Worm (Caenorhabditis elegans) whole organism, L1 larva: ENCODE measurements around the gene C37H5.14.

Source experiments
- aha-1 ChIP-seq: fragments of 150-350 bp; optimal IDR thresholded peaks from 2 replicates; lab custom pipeline; 2014; ENCODE audit warnings: missing biosample characterization, missing genetic modification characterization
- aly-2 ChIP-seq: fragments of 150-350 bp; optimal IDR thresholded peaks from 2 replicates; lab custom pipeline; 2014; ENCODE audit warnings: missing biosample characterization, missing genetic modification characterization
- ama-1 ChIP-seq: fragments of 150-350 bp; optimal IDR thresholded peaks from 2 replicates; lab custom pipeline; 2014
- ceh-63 ChIP-seq: fragments of 200-800 bp; sonication (Bioruptor generic); optimal IDR thresholded peaks from 2 replicates; lab custom pipeline; 2018; ENCODE audit warnings: mild to moderate bottlenecking, missing genetic modification characterization, missing compliant biosample characterization
- ceh-88 ChIP-seq: fragments of 200-800 bp; sonication (Bioruptor generic); IDR thresholded peaks from 2 replicates; pipeline ENCODE4 v1.3.6; 2022; ENCODE audit warnings: missing genetic modification characterization, missing compliant biosample characterization
- dsc-1 ChIP-seq: sonication (generic microtip); optimal IDR thresholded peaks from 2 replicates; lab custom pipeline; 2016; ENCODE audit warnings: mild to moderate bottlenecking, missing genetic modification characterization, missing compliant biosample characterization
- efl-1 ChIP-seq, 4 experiments: fragments of 150-350 bp; optimal IDR thresholded peaks in 3 of 4; peaks in 1 of 4; 1 replicate in 1 of 4; 2 replicates in 3 of 4; lab custom pipeline; 2014; ENCODE audit warnings: missing biosample characterization in 2 of 4, missing genetic modification characterization in 2 of 4, missing genetic modification reagents in 2 of 4
- efl-3 ChIP-seq: fragments of 200-800 bp; sonication (Bioruptor generic); optimal IDR thresholded peaks from 2 replicates; lab custom pipeline; 2018; ENCODE audit warnings: mild to moderate bottlenecking, missing genetic modification characterization, missing compliant biosample characterization
- egl-27 ChIP-seq, 2 experiments: fragments of 150-350 bp in 1 of 2; sonication (generic microtip); optimal IDR thresholded peaks; 3 replicates each; lab custom pipeline; 2017 to 2018; ENCODE audit warnings: missing biosample characterization in 2 of 2, missing genetic modification characterization in 2 of 2, missing genetic modification reagents in 2 of 2
- elt-2 ChIP-seq: sonication (generic microtip); optimal IDR thresholded peaks from 2 replicates; lab custom pipeline; 2016; ENCODE audit warnings: missing genetic modification characterization, mild to moderate bottlenecking, inconsistent platforms, missing compliant biosample characterization, missing genetic modification reagents
- elt-3 ChIP-seq, 6 experiments: fragments of 150-350 bp in 1 of 6; sonication (generic microtip); optimal IDR thresholded peaks; 2 replicates each; lab custom pipeline; 2017 to 2018; ENCODE audit warnings: missing biosample characterization in 6 of 6, missing genetic modification characterization in 6 of 6, inconsistent platforms in 1 of 6
- ets-5 ChIP-seq: fragments of 200-800 bp; sonication (Bioruptor generic); IDR thresholded peaks from 2 replicates; pipeline ENCODE4 v1.3.6; 2022; ENCODE audit warnings: missing genetic modification characterization, missing compliant biosample characterization
- grh-1 ChIP-seq: fragments of 200-800 bp; sonication (Bioruptor generic); IDR thresholded peaks from 2 replicates; pipeline ENCODE4 v1.3.6; 2022; ENCODE audit warnings: missing genetic modification reagents, missing genetic modification characterization, missing compliant biosample characterization
- hpl-2 ChIP-seq: fragments of 150-350 bp; optimal IDR thresholded peaks from 2 replicates; lab custom pipeline; 2014; ENCODE audit warnings: missing biosample characterization, missing genetic modification reagents, missing genetic modification characterization
- isw-1 ChIP-seq: fragments of 200-800 bp; sonication (Bioruptor generic); IDR thresholded peaks from 2 replicates; pipeline ENCODE4 v1.3.6; 2022; ENCODE audit warnings: missing genetic modification characterization, missing compliant biosample characterization
- lin-13 ChIP-seq: fragments of 150-350 bp; optimal IDR thresholded peaks from 2 replicates; lab custom pipeline; 2014; ENCODE audit warnings: missing biosample characterization, missing genetic modification reagents, missing genetic modification characterization
- lin-14 ChIP-seq: fragments of 200-800 bp; sonication (Bioruptor generic); optimal IDR thresholded peaks from 2 replicates; lab custom pipeline; 2018; ENCODE audit warnings: mild to moderate bottlenecking, missing genetic modification characterization, moderate library complexity, missing compliant biosample characterization
- lin-35 ChIP-seq, 2 experiments: fragments of 150-350 bp; optimal IDR thresholded peaks; 2 replicates each; lab custom pipeline; 2014; ENCODE audit warnings: missing biosample characterization in 2 of 2, missing genetic modification characterization in 2 of 2, missing genetic modification reagents in 2 of 2
- lir-3 ChIP-seq: sonication (generic microtip); optimal IDR thresholded peaks from 2 replicates; lab custom pipeline; 2016; ENCODE audit warnings: mild to moderate bottlenecking, missing genetic modification characterization, moderate library complexity, missing compliant biosample characterization; ENCODE audit not compliant: poor library complexity
- lsy-2 ChIP-seq, 2 experiments: fragments of 150-350 bp; optimal IDR thresholded peaks; 2 replicates each; lab custom pipeline; 2014; ENCODE audit warnings: missing biosample characterization in 2 of 2, missing genetic modification characterization in 2 of 2
- mdl-1 ChIP-seq, 2 experiments: fragments of 150-350 bp; optimal IDR thresholded peaks; 2 replicates each; lab custom pipeline; 2014 to 2017; ENCODE audit warnings: missing biosample characterization in 2 of 2, missing genetic modification characterization in 2 of 2, inconsistent platforms in 1 of 2
- mef-2 ChIP-seq: fragments of 150-350 bp; optimal IDR thresholded peaks from 2 replicates; lab custom pipeline; 2014; ENCODE audit warnings: missing biosample characterization, missing genetic modification characterization
- mep-1 ChIP-seq: fragments of 150-350 bp; optimal IDR thresholded peaks from 2 replicates; lab custom pipeline; 2014; ENCODE audit warnings: missing biosample characterization, missing genetic modification characterization
- nhr-19 ChIP-seq: fragments of 200-800 bp; sonication (Bioruptor generic); conservative IDR thresholded peaks from 2 replicates; pipeline ENCODE4 v1.3.6; 2022; ENCODE audit warnings: missing genetic modification characterization, missing compliant biosample characterization
- nhr-20 ChIP-seq: sonication (generic microtip); optimal IDR thresholded peaks from 2 replicates; lab custom pipeline; 2016; ENCODE audit warnings: mild to moderate bottlenecking, missing genetic modification characterization, missing compliant biosample characterization
- nhr-237 ChIP-seq: fragments of 150-350 bp; optimal IDR thresholded peaks from 2 replicates; lab custom pipeline; 2014; ENCODE audit warnings: missing biosample characterization, missing genetic modification characterization
- nhr-28 ChIP-seq: fragments of 150-350 bp; optimal IDR thresholded peaks from 2 replicates; lab custom pipeline; 2014; ENCODE audit warnings: missing biosample characterization, missing genetic modification characterization
- nhr-47 ChIP-seq: sonication (generic microtip); optimal IDR thresholded peaks from 2 replicates; lab custom pipeline; 2016; ENCODE audit warnings: mild to moderate bottlenecking, missing genetic modification characterization, moderate library complexity, missing compliant biosample characterization
- nhr-71 ChIP-seq: sonication (generic microtip); optimal IDR thresholded peaks from 2 replicates; lab custom pipeline; 2016; ENCODE audit warnings: mild to moderate bottlenecking, missing genetic modification characterization, moderate library complexity, missing compliant biosample characterization
- nhr-85 ChIP-seq: sonication (generic microtip); peaks from one replicate; lab custom pipeline; 2016; ENCODE audit warnings: missing genetic modification characterization, inconsistent platforms, missing compliant biosample characterization
- nhr-90 ChIP-seq: sonication (generic microtip); optimal IDR thresholded peaks from 2 replicates; lab custom pipeline; 2016; ENCODE audit warnings: mild to moderate bottlenecking, missing genetic modification characterization, missing compliant biosample characterization; ENCODE audit not compliant: poor library complexity
- pag-3 ChIP-seq: sonication (generic microtip); optimal IDR thresholded peaks from 2 replicates; lab custom pipeline; 2017; ENCODE audit warnings: missing genetic modification characterization, mild to moderate bottlenecking, missing compliant biosample characterization, antibody characterized with exemption, borderline replicate concordance; ENCODE audit not compliant: insufficient read depth
- pax-3 ChIP-seq: fragments of 200-800 bp; sonication (Bioruptor generic); optimal IDR thresholded peaks from 2 replicates; lab custom pipeline; 2018; ENCODE audit warnings: mild to moderate bottlenecking, missing genetic modification characterization, moderate library complexity, missing compliant biosample characterization
- rnt-1 ChIP-seq: sonication (generic microtip); optimal IDR thresholded peaks from 2 replicates; lab custom pipeline; 2016; ENCODE audit warnings: mild to moderate bottlenecking, missing genetic modification characterization, moderate library complexity, missing compliant biosample characterization
- skn-1 ChIP-seq: fragments of 150-350 bp; optimal IDR thresholded peaks from 2 replicates; lab custom pipeline; 2014; ENCODE audit warnings: missing biosample characterization, missing genetic modification characterization
- sptf-1 ChIP-seq: fragments of 150-350 bp; optimal IDR thresholded peaks from 2 replicates; lab custom pipeline; 2014; ENCODE audit warnings: missing biosample characterization, missing genetic modification characterization
- tbx-2 ChIP-seq: sonication (generic microtip); optimal IDR thresholded peaks from 2 replicates; lab custom pipeline; 2016; ENCODE audit warnings: missing genetic modification characterization, missing compliant biosample characterization
- unc-86 ChIP-seq: sonication (generic microtip); optimal IDR thresholded peaks from 2 replicates; lab custom pipeline; 2016; ENCODE audit warnings: missing genetic modification characterization, missing compliant biosample characterization
- xbp-1 ChIP-seq: sonication (generic microtip); optimal IDR thresholded peaks from 2 replicates; lab custom pipeline; 2016; ENCODE audit warnings: missing genetic modification characterization, missing compliant biosample characterization
- zag-1 ChIP-seq: fragments of 150-350 bp; optimal IDR thresholded peaks from 2 replicates; lab custom pipeline; 2014; ENCODE audit warnings: missing biosample characterization, missing genetic modification characterization
- zip-4 ChIP-seq: fragments of 200-800 bp; sonication (Bioruptor generic); optimal IDR thresholded peaks from 2 replicates; lab custom pipeline; 2018; ENCODE audit warnings: mild to moderate bottlenecking, missing genetic modification characterization, moderate library complexity, missing compliant biosample characterization
- ztf-11 ChIP-seq, 2 experiments: sonication (generic microtip); optimal IDR thresholded peaks; 2 replicates each; lab custom pipeline; 2016 to 2017; ENCODE audit warnings: missing genetic modification characterization in 2 of 2, missing biosample characterization in 1 of 2, missing compliant biosample characterization in 1 of 2
- ztf-4 ChIP-seq: fragments of 150-350 bp; optimal IDR thresholded peaks from 2 replicates; lab custom pipeline; 2014; ENCODE audit warnings: missing biosample characterization, missing genetic modification characterization

The C37H5.14 gene

DNA sequence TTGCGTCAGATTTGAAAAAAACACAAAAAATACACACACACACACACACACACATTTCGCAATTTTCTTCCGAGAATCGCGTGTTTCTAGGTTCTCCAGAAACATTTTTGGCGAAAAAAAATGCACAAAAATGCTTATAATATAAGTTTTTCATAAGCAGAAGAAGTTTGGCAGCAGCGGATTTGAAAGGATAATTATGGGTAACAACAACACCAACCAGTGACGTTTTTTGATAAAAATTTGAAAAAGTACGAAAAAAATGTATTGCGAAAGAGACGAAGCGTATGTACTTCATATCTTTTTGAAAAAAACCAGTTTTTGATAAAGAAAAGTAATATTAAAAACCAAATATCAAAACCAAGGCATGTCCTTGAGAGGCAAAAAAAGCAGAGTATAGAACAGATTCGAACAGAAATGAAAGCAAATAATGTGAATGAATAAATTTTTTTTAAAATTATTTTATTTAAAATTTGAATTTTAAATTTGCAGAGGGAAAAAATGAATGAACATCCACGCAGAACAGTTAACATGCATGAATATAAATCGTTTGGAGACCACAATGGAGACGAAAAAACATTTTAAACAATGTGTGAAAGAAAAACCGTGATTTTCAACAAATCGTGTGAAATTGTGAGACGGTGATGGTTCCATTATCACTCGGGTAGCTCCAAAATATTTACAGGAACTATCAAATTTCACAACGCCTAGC is 10.3 kb downstream of the C37H5.14 start:
- TF ChIP-seq lin-13 (GFP tag; lab: Kevin White, UChicago) (peak; percentile 13), efl-3 (GFP tag; lab: Kevin White, UChicago) (no peak), aha-1 (tag; lab: Kevin White, UChicago) (no peak), nhr-20 (tag; lab: Kevin White, UChicago) (peak; percentile 25), ama-1 (peak; percentile 80), pax-3 (tag; lab: Kevin White, UChicago) (peak; percentile 58), skn-1 (tag; lab: Kevin White, UChicago) (peak; percentile 19), hpl-2 (GFP tag; lab: Kevin White, UChicago) (peak; percentile 3), mdl-1 (tag; optimal IDR thresholded peaks at IDR 0.05; lab: Kevin White, UChicago) (no peak), grh-1 (0 out of 2 replicates have a peak, but pooled peaks have one; percentile 6), elt-2 (peak; percentile 30), sptf-1 (tag; lab: Kevin White, UChicago) (no peak), nhr-85 (tag; lab: Kevin White, UChicago) (peak; percentile 51), lin-14 (GFP tag; lab: Kevin White, UChicago) (peak; percentile 7), mef-2 (tag; lab: Kevin White, UChicago) (no peak), nhr-47 (tag; lab: Kevin White, UChicago) (peak; percentile 19), unc-86 (tag; lab: Kevin White, UChicago) (no peak), mep-1 (peak; percentile 21), nhr-90 (tag; lab: Kevin White, UChicago) (peak; percentile 72), elt-3 (tag; optimal IDR thresholded peaks at IDR 0.05; lab: Kevin White, UChicago) (peak in 1 of 6 experiments; percentile 40), nhr-19 (GFP tag; lab: Robert Waterston, UW) (peak; percentile 24), zip-4 (GFP tag; lab: Kevin White, UChicago) (peak; percentile 26), pag-3 (tag; lab: Kevin White, UChicago) (no peak), tbx-2 (tag; lab: Kevin White, UChicago) (no peak), aly-2 (tag; lab: Kevin White, UChicago) (peak; percentile 82), ztf-4 (peak; percentile 74), nhr-71 (tag; lab: Kevin White, UChicago) (peak; percentile 57), ceh-63 (GFP tag; lab: Kevin White, UChicago) (peak; percentile 2), nhr-237 (tag; lab: Kevin White, UChicago) (no peak), nhr-28 (tag; lab: Kevin White, UChicago) (no peak), efl-1 (optimal IDR thresholded peaks at IDR 0.05; lab: Kevin White, UChicago) (no peak), efl-1 (GFP tag; optimal IDR thresholded peaks at IDR 0.05 in 1 of 2; lab: Kevin White, UChicago) (peak in 1 of 2 experiments; percentile 87), lsy-2 (tag; optimal IDR thresholded peaks at IDR 0.05; lab: Kevin White, UChicago) (peak; percentile 25), isw-1 (GFP tag; lab: Robert Waterston, UW) (no peak), lin-35 (GFP tag; optimal IDR thresholded peaks at IDR 0.05; lab: Kevin White, UChicago) (peak in 1 of 2 experiments; percentile 10), ceh-88 (GFP tag; lab: Robert Waterston, UW) (no peak), lir-3 (tag; lab: Kevin White, UChicago) (no peak), egl-27 (tag; optimal IDR thresholded peaks at IDR 0.05; lab: Kevin White, UChicago) (no peak), dsc-1 (tag; lab: Kevin White, UChicago) (no peak)
- TF ChIP-seq, all 84 proteins: peak for 23

ce11 chrV:4823323-4823682 is 10.9 kb downstream of the C37H5.14 start, which contains the start of gene adss-1:
Gene adss-1, minus strand, starts transcription at chrV:4823423.
- TF ChIP-seq ztf-11 (tag; optimal IDR thresholded peaks at IDR 0.05; lab: Kevin White, UChicago) (no peak), xbp-1 (tag; lab: Kevin White, UChicago) (no peak), ets-5 (no peak), zip-4 (GFP tag; lab: Kevin White, UChicago) (no peak), ztf-4 (no peak), rnt-1 (tag; lab: Kevin White, UChicago) (no peak), zag-1 (no peak)
